Fruit fly (Drosophila melanogaster): ENCODE data around the gene ND-B14.5A.
A peak's percentile ranks its signal among the peaks of the same experiment; 100 is the strongest.

The ND-B14.5A gene

DNA sequence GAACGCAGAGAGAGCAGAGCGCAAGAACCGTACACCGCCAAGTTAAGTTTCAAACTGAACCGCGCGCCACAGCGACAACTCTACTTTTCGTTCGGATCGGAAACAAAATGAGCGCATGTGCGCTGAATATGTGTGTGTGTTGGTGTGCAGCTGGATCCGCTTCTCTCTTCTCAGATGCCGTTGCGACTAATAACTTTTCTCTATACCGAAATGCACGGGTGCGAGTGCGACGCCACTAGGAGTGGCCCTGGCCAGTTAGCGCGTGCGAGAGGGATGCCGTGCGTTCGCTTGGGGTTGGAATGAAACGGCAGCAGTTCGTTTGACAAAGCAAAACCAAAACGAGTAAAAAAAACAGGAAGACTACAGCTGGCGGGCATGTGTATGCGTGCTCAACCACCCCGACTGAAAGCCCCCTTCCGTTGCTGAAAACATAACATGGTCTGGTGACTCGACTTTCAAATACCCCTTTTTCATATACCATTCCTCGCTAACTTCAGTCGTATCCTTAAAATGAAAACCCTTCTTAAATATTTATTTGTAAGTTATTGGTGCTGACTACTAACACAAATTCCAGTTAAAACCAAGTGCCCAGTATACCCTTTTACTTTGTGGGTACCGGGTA, 35.4 kb upstream of the ND-B14.5A start (continued):
- TF ChIP-seq CG12744 (GFP tag; optimal IDR thresholded peaks at IDR 0.05), result peak; percentile 100
- peak; percentile 99 for TF ChIP-seq nau (GFP tag; optimal IDR thresholded peaks at IDR 0.05)
- peak; percentile 100 for TF ChIP-seq CG6689 (GFP tag; IDR thresholded peaks at IDR 0.05)
- peak; percentile 100 for TF ChIP-seq peb (GFP tag; IDR thresholded peaks at IDR 0.05)
- peak; percentile 100 for TF ChIP-seq Fer3 (tag; optimal IDR thresholded peaks at IDR 0.05)
- peak; percentile 90 for TF ChIP-seq CG3995 (GFP tag; optimal IDR thresholded peaks at IDR 0.05)
- peak; percentile 96 for TF ChIP-seq CG31365 (tag; optimal IDR thresholded peaks at IDR 0.05)
- TF ChIP-seq pita (GFP tag; optimal IDR thresholded peaks at IDR 0.05), result no peak
- peak; percentile 100 for TF ChIP-seq az2 (GFP tag; optimal IDR thresholded peaks at IDR 0.05)
- no peak for TF ChIP-seq Hr39 (optimal IDR thresholded peaks at IDR 0.05)
- peak; percentile 100 for TF ChIP-seq CG8765 (GFP tag; IDR thresholded peaks at IDR 0.05)
- TF ChIP-seq Pdp1 (GFP tag; optimal IDR thresholded peaks at IDR 0.05), result peak; percentile 100
- TF ChIP-seq CG18764 (GFP tag; optimal IDR thresholded peaks at IDR 0.05), result peak; percentile 100
- TF ChIP-seq hth (optimal IDR thresholded peaks at IDR 0.05), result no peak
- TF ChIP-seq Dll (GFP tag; IDR thresholded peaks at IDR 0.05; ENCODE audit: partially characterized antibody), result no peak
- peak; percentile 100 for TF ChIP-seq CG17912 (GFP tag; optimal IDR thresholded peaks at IDR 0.05)
- TF ChIP-seq Myb (GFP tag; optimal IDR thresholded peaks at IDR 0.05), result peak; percentile 97
- peak; percentile 100 for TF ChIP-seq tup (GFP tag; optimal IDR thresholded peaks at IDR 0.05)
- peak; percentile 99 for TF ChIP-seq CG12155 (GFP tag; optimal IDR thresholded peaks at IDR 0.05)
- peak; percentile 100 for TF ChIP-seq mirr (GFP tag; optimal IDR thresholded peaks at IDR 0.05)
- peak; percentile 99 for TF ChIP-seq B-H2 (GFP tag; optimal IDR thresholded peaks at IDR 0.05)
- peak; percentile 100 for TF ChIP-seq ara (GFP tag; IDR thresholded peaks at IDR 0.05)
- peak; percentile 100 for TF ChIP-seq NFAT (GFP tag; IDR thresholded peaks at IDR 0.05)
- TF ChIP-seq Sry-β (GFP tag; optimal IDR thresholded peaks at IDR 0.05), result peak; percentile 82
- TF ChIP-seq emc (GFP tag; optimal IDR thresholded peaks at IDR 0.05), result peak; percentile 100
- peak; percentile 100 for TF ChIP-seq CG17359 (tag; optimal IDR thresholded peaks at IDR 0.05)
- 0 out of 3 replicates have a peak, but pooled peaks have one; percentile 28 for TF ChIP-seq Opbp (GFP tag; IDR thresholded peaks at IDR 0.05; ENCODE audit: partially characterized antibody)
- TF ChIP-seq insv (GFP tag; optimal IDR thresholded peaks at IDR 0.05), result peak; percentile 71 to 87
- TF ChIP-seq eve (GFP tag; optimal IDR thresholded peaks at IDR 0.05), result peak; percentile 100
- TF ChIP-seq HLH3B (GFP tag; IDR thresholded peaks at IDR 0.05), result peak; percentile 100
- TF ChIP-seq HLHmδ (GFP tag; optimal IDR thresholded peaks at IDR 0.05), result peak; percentile 21
- TF ChIP-seq Taf1 (GFP tag; IDR thresholded peaks at IDR 0.05), result peak; percentile 100
- no peak for TF ChIP-seq lov (optimal IDR thresholded peaks at IDR 0.05)
- TF ChIP-seq lov (GFP tag; IDR thresholded peaks at IDR 0.05), result peak; percentile 100
- TF ChIP-seq Sox100B (GFP tag; optimal IDR thresholded peaks at IDR 0.05), result peak; percentile 99
- peak; percentile 100 for TF ChIP-seq NfI (GFP tag; optimal IDR thresholded peaks at IDR 0.05)
- TF ChIP-seq Spps (tag; optimal IDR thresholded peaks at IDR 0.05), result peak; percentile 100
- peak; percentile 100 for TF ChIP-seq CG14441 (GFP tag; IDR thresholded peaks at IDR 0.05)
- peak; percentile 100 for TF ChIP-seq jigr1 (GFP tag; IDR thresholded peaks at IDR 0.05)
- TF ChIP-seq MTF-1 (GFP tag; optimal IDR thresholded peaks at IDR 0.05; ENCODE audit: borderline replicate concordance), result peak; percentile 100
- peak; percentile 100 for TF ChIP-seq fd64A (GFP tag; optimal IDR thresholded peaks at IDR 0.05)
- peak; percentile 97 for TF ChIP-seq CG17802 (tag; optimal IDR thresholded peaks at IDR 0.05)
- TF ChIP-seq CG1792 (GFP tag; optimal IDR thresholded peaks at IDR 0.05), result peak; percentile 100
- peak; percentile 100 for TF ChIP-seq slou (GFP tag; optimal IDR thresholded peaks at IDR 0.05)
- peak; percentile 100 for TF ChIP-seq CG8089 (GFP tag; optimal IDR thresholded peaks at IDR 0.05)
- peak; percentile 100 for TF ChIP-seq CG15269 (tag; optimal IDR thresholded peaks at IDR 0.05)
- TF ChIP-seq CG3163 (GFP tag; optimal IDR thresholded peaks at IDR 0.05), result peak; percentile 96
- TF ChIP-seq CG18262 (tag; optimal IDR thresholded peaks at IDR 0.05), result peak; percentile 100
- peak; percentile 100 for TF ChIP-seq Antp (GFP tag; optimal IDR thresholded peaks at IDR 0.05)
- TF ChIP-seq CG13123 (GFP tag; optimal IDR thresholded peaks at IDR 0.05), result peak; percentile 99
- peak; percentile 100 for TF ChIP-seq NC2β (GFP tag; optimal IDR thresholded peaks at IDR 0.05)
